Fruit fly (Drosophila melanogaster) whole organism, embryonic: ENCODE data around the gene SdhC.

Experiments
- Abd-B ChIP-seq: fragments of 200-800 bp; sonication (Bioruptor generic); optimal IDR thresholded peaks from 2 replicates; lab custom pipeline; 2018; ENCODE audit warnings: missing biosample characterization, mild to moderate bottlenecking, missing genetic modification characterization, moderate library complexity
- Bdp1 ChIP-seq: fragments of 200-800 bp; sonication (Bioruptor generic); optimal IDR thresholded peaks from 3 replicates; lab custom pipeline; 2016; ENCODE audit warnings: missing biosample characterization, missing genetic modification characterization
- CG10979 ChIP-seq: fragments of 200-800 bp; sonication (Bioruptor generic); optimal IDR thresholded peaks from 2 replicates; lab custom pipeline; 2018; ENCODE audit warnings: missing biosample characterization, mild to moderate bottlenecking, missing genetic modification characterization, moderate library complexity
- CG11085 ChIP-seq: fragments of 200-800 bp; sonication (Bioruptor generic); IDR thresholded peaks from 2 replicates; pipeline ENCODE4 v1.3.6; 2022; ENCODE audit warnings: missing biosample characterization, missing genetic modification characterization
- CG11456 ChIP-seq: fragments of 200-800 bp; sonication (Bioruptor generic); IDR thresholded peaks from 3 replicates; pipeline ENCODE4 v1.3.6; 2022; ENCODE audit warnings: missing biosample characterization, missing genetic modification characterization
- CG11504 ChIP-seq: fragments of 200-800 bp; sonication (Bioruptor generic); optimal IDR thresholded peaks from 3 replicates; lab custom pipeline; 2019; ENCODE audit warnings: missing biosample characterization, mild to moderate bottlenecking, missing genetic modification characterization, moderate library complexity
- CG11723 ChIP-seq: fragments of 200-800 bp; sonication (Bioruptor generic); optimal IDR thresholded peaks from 2 replicates; lab custom pipeline; 2017; ENCODE audit warnings: missing biosample characterization, mild to moderate bottlenecking, missing genetic modification characterization
- CG12659 ChIP-seq: fragments of 200-800 bp; sonication (Bioruptor generic); optimal IDR thresholded peaks from 3 replicates; lab custom pipeline; 2017; ENCODE audit warnings: mild to moderate bottlenecking, missing biosample characterization, missing genetic modification reagents, missing genetic modification characterization
- CG13894 ChIP-seq: fragments of 200-800 bp; sonication (Bioruptor generic); optimal IDR thresholded peaks from 3 replicates; lab custom pipeline; 2018; ENCODE audit warnings: missing biosample characterization, mild to moderate bottlenecking, missing genetic modification characterization, moderate library complexity
- CG17186 ChIP-seq: fragments of 200-800 bp; sonication (Bioruptor generic); optimal IDR thresholded peaks from 3 replicates; lab custom pipeline; 2017; ENCODE audit warnings: missing biosample characterization, missing genetic modification reagents, missing genetic modification characterization
- CG2712 ChIP-seq: fragments of 200-800 bp; optimal IDR thresholded peaks from 3 replicates; lab custom pipeline; 2019; ENCODE audit warnings: missing biosample characterization, mild to moderate bottlenecking, missing genetic modification characterization, moderate library complexity
- CG2875 ChIP-seq: fragments of 200-800 bp; sonication (Bioruptor generic); optimal IDR thresholded peaks from 2 replicates; lab custom pipeline; 2017; ENCODE audit warnings: missing biosample characterization, mild to moderate bottlenecking, missing genetic modification characterization, missing genetic modification reagents
- CG3163 ChIP-seq: fragments of 200-800 bp; sonication (Bioruptor generic); optimal IDR thresholded peaks from 3 replicates; lab custom pipeline; 2016; ENCODE audit warnings: missing biosample characterization, missing genetic modification characterization
- CG32767 ChIP-seq: fragments of 200-800 bp; sonication (Bioruptor generic); IDR thresholded peaks from 2 replicates; pipeline ENCODE4 v1.3.6; 2022; ENCODE audit warnings: missing biosample characterization, missing genetic modification characterization
- CG33557 ChIP-seq: fragments of 200-800 bp; sonication (Bioruptor generic); optimal IDR thresholded peaks from 2 replicates; lab custom pipeline; 2019; ENCODE audit warnings: missing biosample characterization, mild to moderate bottlenecking, missing genetic modification characterization, moderate library complexity
- CG34376 ChIP-seq: fragments of 200-800 bp; sonication (Bioruptor generic); optimal IDR thresholded peaks from 2 replicates; lab custom pipeline; 2018; ENCODE audit warnings: missing biosample characterization, mild to moderate bottlenecking, missing genetic modification characterization
- CG4707 ChIP-seq: fragments of 200-800 bp; sonication (Bioruptor generic); optimal IDR thresholded peaks from 2 replicates; lab custom pipeline; 2018; ENCODE audit warnings: missing biosample characterization, mild to moderate bottlenecking, missing genetic modification characterization, moderate library complexity
- CG4854 ChIP-seq: fragments of 200-800 bp; sonication (Bioruptor generic); optimal IDR thresholded peaks from 2 replicates; lab custom pipeline; 2016; ENCODE audit warnings: missing biosample characterization, missing genetic modification characterization, inconsistent platforms
- CG6175 ChIP-seq: fragments of 200-800 bp; sonication (Bioruptor generic); IDR thresholded peaks from 3 replicates; pipeline ENCODE4 v1.3.6; 2022; ENCODE audit warnings: missing biosample characterization, missing genetic modification characterization
- CG6654 ChIP-seq: fragments of 200-800 bp; sonication (Bioruptor generic); optimal IDR thresholded peaks from 2 replicates; lab custom pipeline; 2017; ENCODE audit warnings: missing biosample characterization, mild to moderate bottlenecking, missing genetic modification characterization
- CG7357 ChIP-seq: fragments of 200-800 bp; sonication (Bioruptor generic); IDR thresholded peaks from 3 replicates; pipeline ENCODE4 v1.3.6; 2022; ENCODE audit warnings: missing biosample characterization, missing genetic modification characterization
- CHES-1-like ChIP-seq: fragments of 200-800 bp; sonication (Bioruptor generic); optimal IDR thresholded peaks from 2 replicates; lab custom pipeline; 2016; ENCODE audit warnings: missing biosample characterization, missing genetic modification characterization
- Camta ChIP-seq: fragments of 200-800 bp; sonication (Bioruptor generic); optimal IDR thresholded peaks from 2 replicates; lab custom pipeline; 2016; ENCODE audit warnings: missing biosample characterization, missing genetic modification characterization
- CoRest ChIP-seq: fragments of 200-800 bp; sonication (Bioruptor generic); optimal IDR thresholded peaks from 3 replicates; lab custom pipeline; 2018; ENCODE audit warnings: missing biosample characterization, mild to moderate bottlenecking, missing genetic modification characterization, moderate library complexity
- Dad ChIP-seq: fragments of 200-800 bp; sonication (Bioruptor generic); optimal IDR thresholded peaks from 3 replicates; lab custom pipeline; 2016; ENCODE audit warnings: missing biosample characterization, missing genetic modification characterization
- Dll ChIP-seq: fragments of 200-800 bp; sonication (Bioruptor generic); IDR thresholded peaks from 4 replicates; pipeline ENCODE4 v1.3.6; 2022; ENCODE audit warnings: missing biosample characterization, missing genetic modification characterization; ENCODE audit not compliant: partially characterized antibody
- Gsc ChIP-seq: fragments of 200-800 bp; sonication (Bioruptor generic); IDR thresholded peaks from 2 replicates; pipeline ENCODE4 v1.3.6; 2022; ENCODE audit warnings: missing biosample characterization, missing genetic modification characterization
- Hey ChIP-seq: fragments of 200-800 bp; sonication (Bioruptor generic); optimal IDR thresholded peaks from 3 replicates; lab custom pipeline; 2018; ENCODE audit warnings: missing biosample characterization, mild to moderate bottlenecking, missing genetic modification characterization
- Mrtf ChIP-seq: fragments of 200-800 bp; sonication (Bioruptor generic); IDR thresholded peaks from 3 replicates; pipeline ENCODE4 v1.3.6; 2022; ENCODE audit warnings: missing biosample characterization, missing genetic modification characterization
- NC2α ChIP-seq: fragments of 200-800 bp; sonication (Bioruptor generic); optimal IDR thresholded peaks from 2 replicates; lab custom pipeline; 2016; ENCODE audit warnings: missing biosample characterization, missing genetic modification characterization
- Nf-YB ChIP-seq: fragments of 200-800 bp; sonication (Bioruptor generic); optimal IDR thresholded peaks from 3 replicates; lab custom pipeline; 2019; ENCODE audit warnings: missing biosample characterization, mild to moderate bottlenecking, missing genetic modification characterization, moderate library complexity
- NfI ChIP-seq: fragments of 200-800 bp; sonication (Bioruptor generic); optimal IDR thresholded peaks from 3 replicates; lab custom pipeline; 2018; ENCODE audit warnings: missing biosample characterization, mild to moderate bottlenecking, missing genetic modification characterization, moderate library complexity
- Rx ChIP-seq: fragments of 200-800 bp; sonication (Bioruptor generic); IDR thresholded peaks from 2 replicates; pipeline ENCODE4 v1.3.6; 2022; ENCODE audit warnings: missing biosample characterization, missing genetic modification characterization
- Trl ChIP-seq, 3 experiments: fragments of >200 bp in 2 of 3; fragments of 200-800 bp in 1 of 3; sonication (Bioruptor generic) in 1 of 3; optimal IDR thresholded peaks; 2 replicates in 1 of 3; 3 replicates in 2 of 3; lab custom pipeline; 2016 to 2017; ENCODE audit warnings: missing biosample characterization in 1 of 3, missing genetic modification characterization in 1 of 3
- ara ChIP-seq: fragments of 200-800 bp; sonication (Bioruptor generic); IDR thresholded peaks from 2 replicates; pipeline ENCODE4 v1.3.6; 2022; ENCODE audit warnings: missing biosample characterization, missing genetic modification characterization
- dimm ChIP-seq: fragments of 200-800 bp; sonication (Bioruptor generic); IDR thresholded peaks from 2 replicates; pipeline ENCODE4 v1.3.6; 2022; ENCODE audit warnings: missing biosample characterization, missing genetic modification characterization
- dysf ChIP-seq: fragments of 200-800 bp; sonication (Bioruptor generic); IDR thresholded peaks from 3 replicates; pipeline ENCODE4 v1.3.6; 2022; ENCODE audit warnings: missing biosample characterization, missing genetic modification characterization
- eve ChIP-seq, 2 experiments: fragments of >200 bp; optimal IDR thresholded peaks; 2 replicates each; lab custom pipeline; 2017; ENCODE audit warnings: missing biosample characterization in 2 of 2, missing genetic modification characterization in 2 of 2
- ftz-f1 ChIP-seq: fragments of 200-800 bp; sonication (Bioruptor generic); optimal IDR thresholded peaks from 2 replicates; lab custom pipeline; 2016; ENCODE audit warnings: missing biosample characterization, missing genetic modification characterization
- her ChIP-seq: fragments of 200-800 bp; sonication (Bioruptor generic); optimal IDR thresholded peaks from 2 replicates; lab custom pipeline; 2016; ENCODE audit warnings: missing biosample characterization, missing genetic modification characterization
- hkb ChIP-seq, 2 experiments: fragments of 200-800 bp in 1 of 2; fragments of >200 bp in 1 of 2; sonication (Bioruptor generic) in 1 of 2; IDR thresholded peaks in 1 of 2; optimal IDR thresholded peaks in 1 of 2; 2 replicates each; pipeline versions ENCODE4 v1.3.6 to Lab custom; 2017 to 2022; ENCODE audit warnings: missing biosample characterization in 1 of 2, missing genetic modification characterization in 1 of 2
- ken ChIP-seq: fragments of 200-800 bp; sonication (Bioruptor generic); IDR thresholded peaks from 3 replicates; pipeline ENCODE4 v1.3.6; 2022; ENCODE audit warnings: missing biosample characterization, missing genetic modification characterization
- maf-S ChIP-seq: fragments of 200-800 bp; sonication (Bioruptor generic); optimal IDR thresholded peaks from 2 replicates; lab custom pipeline; 2016; ENCODE audit warnings: missing biosample characterization, missing genetic modification characterization
- pan ChIP-seq, 4 experiments: fragments of >200 bp in 3 of 4; fragments of 200-800 bp in 1 of 4; sonication (Bioruptor generic) in 1 of 4; optimal IDR thresholded peaks in 3 of 4; IDR thresholded peaks in 1 of 4; 2 replicates each; pipeline versions ENCODE4 v1.3.6 to Lab custom; 2017 to 2022; ENCODE audit warnings: missing biosample characterization in 2 of 4, missing genetic modification characterization in 2 of 4, mixed read lengths in 1 of 4
- pros ChIP-seq: fragments of 200-800 bp; sonication (Bioruptor generic); optimal IDR thresholded peaks from 3 replicates; lab custom pipeline; 2019; ENCODE audit warnings: missing biosample characterization, mild to moderate bottlenecking, missing genetic modification characterization, moderate library complexity
- ranshi ChIP-seq: fragments of 200-800 bp; sonication (Bioruptor generic); IDR thresholded peaks from 2 replicates; pipeline ENCODE4 v1.3.6; 2022; ENCODE audit warnings: missing biosample characterization, missing genetic modification characterization
- schlank ChIP-seq: fragments of 200-800 bp; sonication (Bioruptor generic); optimal IDR thresholded peaks from 2 replicates; lab custom pipeline; 2018; ENCODE audit warnings: missing biosample characterization, mild to moderate bottlenecking, missing genetic modification characterization
- sr ChIP-seq: fragments of 200-800 bp; sonication (Bioruptor generic); IDR thresholded peaks from 3 replicates; pipeline ENCODE4 v1.3.6; 2022; ENCODE audit warnings: missing biosample characterization, missing genetic modification characterization
- tin ChIP-seq: fragments of 200-800 bp; sonication (Bioruptor generic); optimal IDR thresholded peaks from 3 replicates; lab custom pipeline; 2016; ENCODE audit warnings: missing biosample characterization, missing genetic modification characterization

Gene SdhC

DNA sequence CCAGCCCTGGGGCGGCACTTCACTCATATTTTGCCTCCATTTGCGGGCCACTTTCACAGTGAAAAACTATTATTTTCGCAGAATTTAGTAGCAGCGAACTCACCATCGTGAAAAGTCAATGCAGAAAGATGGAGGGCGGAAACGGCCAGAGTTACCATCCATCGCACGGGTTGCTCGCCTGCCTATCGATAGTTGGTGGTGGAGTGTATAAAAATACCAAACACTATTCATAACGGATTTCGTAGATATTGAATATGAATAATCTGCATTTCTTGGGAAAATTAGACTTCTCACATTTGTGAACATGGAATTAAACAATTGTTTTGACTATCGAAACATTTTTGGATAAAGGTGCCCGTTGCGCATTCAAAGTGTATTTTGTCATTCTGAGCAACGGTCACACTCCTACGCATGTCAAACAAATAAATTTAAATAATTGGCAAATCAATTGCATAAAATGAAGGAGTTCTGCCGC is 6.5 kb upstream of the SdhC start, which contains the start of the genes RpS25 and CG4820 (continued):
- peak; percentile 98 for TF ChIP-seq CG17186 (GFP tag; lab: Kevin White, UChicago)
- TF ChIP-seq Mrtf (GFP tag; lab: Robert Waterston, UW): peak; percentile 82
- peak; percentile 84 for TF ChIP-seq CG6175 (GFP tag; lab: Robert Waterston, UW)
- TF ChIP-seq NC2α: peak; percentile 84
- TF ChIP-seq sr (GFP tag; lab: Robert Waterston, UW): peak; percentile 82
- TF ChIP-seq dimm (GFP tag; lab: Robert Waterston, UW): peak; percentile 54
- TF ChIP-seq CG32767: peak; percentile 66; the same call in 1 of the 2 replicates
- peak; percentile 90 for TF ChIP-seq CG2712 (tag; lab: Kevin White, UChicago)
- peak; percentile 84 for TF ChIP-seq CG11504 (tag; lab: Kevin White, UChicago)
- TF ChIP-seq CoRest (tag; lab: Kevin White, UChicago): peak; percentile 85
- peak; percentile 96 for TF ChIP-seq NfI (GFP tag; lab: Kevin White, UChicago)
- peak; percentile 93 for TF ChIP-seq schlank (tag; lab: Kevin White, UChicago)
- peak; percentile 92 for TF ChIP-seq CG33557 (GFP tag; lab: Kevin White, UChicago)
- TF ChIP-seq ranshi: peak; percentile 78
- peak; percentile 78 for TF ChIP-seq ken (GFP tag; lab: Robert Waterston, UW)
- TF ChIP-seq pan (optimal IDR thresholded peaks at IDR 0.05; lab: Kevin White, UChicago): no peak
- peak in 1 of 2 experiments; percentile 89 for TF ChIP-seq pan (GFP tag; optimal IDR thresholded peaks at IDR 0.05 in 1 of 2, IDR thresholded peaks at IDR 0.05 in 1 of 2)
- TF ChIP-seq Dad: peak; percentile 93
- peak; percentile 85 for TF ChIP-seq Hey (tag; lab: Kevin White, UChicago)
- peak; percentile 91 for TF ChIP-seq her (GFP tag; lab: Kevin White, UChicago)
- TF ChIP-seq CG3163 (GFP tag; lab: Kevin White, UChicago): peak; percentile 82
- TF ChIP-seq CG4707: peak; percentile 89
- no peak for TF ChIP-seq Gsc (GFP tag; lab: Robert Waterston, UW)
- peak; percentile 83 for TF ChIP-seq CG4854 (GFP tag; lab: Kevin White, UChicago)
- TF ChIP-seq Trl (optimal IDR thresholded peaks at IDR 0.05; lab: Kevin White, UChicago): no peak
- TF ChIP-seq Trl (GFP tag; optimal IDR thresholded peaks at IDR 0.05; lab: Kevin White, UChicago): peak; percentile 96
- TF ChIP-seq CG11085 (GFP tag; lab: Robert Waterston, UW): peak; percentile 82
- TF ChIP-seq CG2875: peak; percentile 92
- TF ChIP-seq CG34376 (GFP tag; lab: Kevin White, UChicago): peak; percentile 99
- TF ChIP-seq maf-S (GFP tag; lab: Kevin White, UChicago): peak; percentile 88
- peak; percentile 92 for TF ChIP-seq hkb (optimal IDR thresholded peaks at IDR 0.05; lab: Kevin White, UChicago)
- peak; percentile 90 for TF ChIP-seq hkb (GFP tag; IDR thresholded peaks at IDR 0.05; lab: Robert Waterston, UW)
- TF ChIP-seq Nf-YB (GFP tag; lab: Kevin White, UChicago): peak; percentile 77
- TF ChIP-seq Dll (GFP tag; lab: Robert Waterston, UW): peak; percentile 93
- peak; percentile 79 for TF ChIP-seq Rx (GFP tag; lab: Robert Waterston, UW)
- peak; percentile 94 for TF ChIP-seq Camta (GFP tag; lab: Kevin White, UChicago)
- TF ChIP-seq CG6654 (GFP tag; lab: Kevin White, UChicago): peak; percentile 71
- peak; percentile 75 for TF ChIP-seq ara (GFP tag; lab: Robert Waterston, UW)
- TF ChIP-seq CG10979: peak; percentile 83
- TF ChIP-seq Bdp1 (GFP tag; lab: Kevin White, UChicago): peak; percentile 86
- peak; percentile 94 for TF ChIP-seq CHES-1-like (GFP tag; lab: Kevin White, UChicago)
- peak; percentile 70 for TF ChIP-seq Abd-B
- peak; percentile 83 for TF ChIP-seq CG13894 (tag; lab: Kevin White, UChicago)
- peak; percentile 88 for TF ChIP-seq CG11723 (GFP tag; lab: Kevin White, UChicago)
- TF ChIP-seq eve (GFP tag; optimal IDR thresholded peaks at IDR 0.05; lab: Kevin White, UChicago): no peak
- TF ChIP-seq CG7357 (GFP tag; lab: Robert Waterston, UW): 0 out of 3 replicates have a peak, but pooled peaks have one; percentile 31
- TF ChIP-seq CG12659 (GFP tag; lab: Kevin White, UChicago): peak; percentile 98
- peak; percentile 91 for TF ChIP-seq CG11456
- peak; percentile 2 for TF ChIP-seq pros (GFP tag; lab: Kevin White, UChicago)
- peak; percentile 76 for TF ChIP-seq ftz-f1 (GFP tag; lab: Kevin White, UChicago)
- TF ChIP-seq dysf (GFP tag; lab: Robert Waterston, UW): peak; percentile 86
- TF ChIP-seq tin: peak; percentile 84
